Worm (Caenorhabditis elegans) whole organism, late embryonic: ENCODE measurements around the gene dpy-22.

Experiments used
- ceh-22 ChIP-seq: sonication (generic microtip); optimal IDR thresholded peaks from 2 replicates; lab custom pipeline; 2017; ENCODE audit warnings: missing biosample characterization, missing genetic modification characterization
- ceh-24 ChIP-seq: sonication (generic microtip); optimal IDR thresholded peaks from 2 replicates; lab custom pipeline; 2016; ENCODE audit warnings: mild to moderate bottlenecking, missing genetic modification characterization, missing compliant biosample characterization
- ceh-9 ChIP-seq: sonication (generic microtip); optimal IDR thresholded peaks from 2 replicates; lab custom pipeline; 2016; ENCODE audit warnings: mild to moderate bottlenecking, missing genetic modification characterization, inconsistent platforms, missing compliant biosample characterization
- madf-2 ChIP-seq: sonication (generic microtip); optimal IDR thresholded peaks from 2 replicates; lab custom pipeline; 2017; ENCODE audit warnings: missing genetic modification characterization, missing compliant biosample characterization
- npax-4 ChIP-seq: sonication (generic microtip); optimal IDR thresholded peaks from 2 replicates; lab custom pipeline; 2016; ENCODE audit warnings: missing genetic modification characterization, missing compliant biosample characterization
- pat-9 ChIP-seq: fragments of 200-800 bp; sonication (Bioruptor generic); optimal IDR thresholded peaks from 2 replicates; lab custom pipeline; 2018; ENCODE audit warnings: mild to moderate bottlenecking, missing genetic modification characterization, moderate library complexity, missing compliant biosample characterization
- pqm-1 ChIP-seq: sonication (generic microtip); optimal IDR thresholded peaks from 2 replicates; lab custom pipeline; 2016; ENCODE audit warnings: missing genetic modification characterization, missing compliant biosample characterization
- ttx-3 ChIP-seq: sonication (generic microtip); optimal IDR thresholded peaks from 2 replicates; lab custom pipeline; 2016; ENCODE audit warnings: missing genetic modification reagents, missing genetic modification characterization, missing compliant biosample characterization
- unc-86 ChIP-seq: sonication (generic microtip); optimal IDR thresholded peaks from 2 replicates; lab custom pipeline; 2016; ENCODE audit warnings: missing genetic modification characterization, missing compliant biosample characterization
- zip-5 ChIP-seq: sonication (generic microtip); optimal IDR thresholded peaks from 2 replicates; lab custom pipeline; 2016; ENCODE audit warnings: missing genetic modification characterization, missing compliant biosample characterization

ce11 chrX:9796063-9796462, 26.0 kb downstream of the dpy-22 start:
- TF ChIP-seq madf-2 (tag; lab: Kevin White, UChicago) (no peak), ceh-22 (tag; lab: Kevin White, UChicago) (no peak), ttx-3 (no peak), unc-86 (tag; lab: Kevin White, UChicago) (no peak), ceh-24 (no peak), npax-4 (tag; lab: Kevin White, UChicago) (no peak), ceh-9 (no peak), pqm-1 (tag; lab: Kevin White, UChicago) (no peak), pat-9 (tag; lab: Kevin White, UChicago) (no peak), zip-5 (tag; lab: Kevin White, UChicago) (no peak)
